Worm (Caenorhabditis elegans) whole organism, young adult: ENCODE data around the gene fut-4.

Experiments
- B0035.1 ChIP-seq: sonication (generic microtip); optimal IDR thresholded peaks from 2 replicates; lab custom pipeline; 2016; ENCODE audit warnings: missing genetic modification characterization, mild to moderate bottlenecking, missing compliant biosample characterization, missing genotype, missing genetic modification reagents
- B0261.1 ChIP-seq: sonication (generic microtip); optimal IDR thresholded peaks from 2 replicates; lab custom pipeline; 2016; ENCODE audit warnings: mild to moderate bottlenecking, missing genetic modification characterization, moderate library complexity, missing compliant biosample characterization
- C06A6.2 ChIP-seq: fragments of 200-800 bp; sonication (Bioruptor generic); conservative IDR thresholded peaks from 2 replicates; pipeline ENCODE4 v1.3.6; 2022; ENCODE audit warnings: missing genetic modification characterization, missing compliant biosample characterization
- D2030.7 ChIP-seq: fragments of 200-800 bp; sonication (Bioruptor generic); IDR thresholded peaks from 2 replicates; pipeline ENCODE4 v1.3.6; 2022; ENCODE audit warnings: missing genetic modification reagents, missing genetic modification characterization, missing compliant biosample characterization
- F23B12.7 ChIP-seq: sonication (generic microtip); optimal IDR thresholded peaks from 2 replicates; lab custom pipeline; 2017; ENCODE audit warnings: missing genetic modification characterization, mild to moderate bottlenecking, missing compliant biosample characterization, antibody characterized with exemption, moderate library complexity; ENCODE audit not compliant: insufficient read depth
- K12H6.12 ChIP-seq: fragments of 200-800 bp; sonication (Bioruptor generic); optimal IDR thresholded peaks from 2 replicates; lab custom pipeline; 2018; ENCODE audit warnings: mild to moderate bottlenecking, missing genetic modification characterization, missing compliant biosample characterization
- Y56A3A.18 ChIP-seq: fragments of 200-800 bp; sonication (Bioruptor generic); IDR thresholded peaks from 2 replicates; pipeline ENCODE4 v1.3.6; 2022; ENCODE audit warnings: missing genetic modification reagents, missing genetic modification characterization, missing compliant biosample characterization
- aptf-2 ChIP-seq: fragments of 200-800 bp; sonication (Bioruptor generic); conservative IDR thresholded peaks from 2 replicates; pipeline ENCODE4 v1.3.6; 2022; ENCODE audit warnings: missing genetic modification reagents, missing genetic modification characterization, missing compliant biosample characterization
- attf-3 ChIP-seq: fragments of 200-800 bp; sonication (Bioruptor generic); conservative IDR thresholded peaks from 2 replicates; pipeline ENCODE4 v1.3.6; 2022; ENCODE audit warnings: missing genetic modification reagents, missing genetic modification characterization, missing compliant biosample characterization
- attf-6 ChIP-seq: fragments of 200-800 bp; sonication (Bioruptor generic); IDR thresholded peaks from 2 replicates; pipeline ENCODE4 v1.3.6; 2022; ENCODE audit warnings: missing genetic modification reagents, missing genetic modification characterization, missing compliant biosample characterization
- ccch-3 ChIP-seq: fragments of 200-800 bp; sonication (Bioruptor generic); optimal IDR thresholded peaks from 2 replicates; lab custom pipeline; 2018; ENCODE audit warnings: mild to moderate bottlenecking, missing genetic modification characterization, missing compliant biosample characterization
- cebp-1 ChIP-seq, 2 experiments: fragments of 200-800 bp in 1 of 2; sonication (Bioruptor generic) in 1 of 2; sonication (generic microtip) in 1 of 2; IDR thresholded peaks in 1 of 2; optimal IDR thresholded peaks in 1 of 2; 2 replicates each; pipeline versions ENCODE4 v1.3.6 to Lab custom; 2017 to 2022; ENCODE audit warnings: missing compliant biosample characterization in 2 of 2, missing genetic modification characterization in 2 of 2, mild to moderate bottlenecking in 1 of 2, missing genetic modification reagents in 1 of 2, moderate library complexity in 1 of 2
- cebp-2 ChIP-seq: fragments of 200-800 bp; sonication (Bioruptor generic); IDR thresholded peaks from 2 replicates; pipeline ENCODE4 v1.3.6; 2022; ENCODE audit warnings: missing genetic modification characterization, missing compliant biosample characterization
- ceh-58 ChIP-seq: fragments of 200-800 bp; sonication (Bioruptor generic); IDR thresholded peaks from 2 replicates; pipeline ENCODE4 v1.3.6; 2022; ENCODE audit warnings: missing genetic modification characterization, missing compliant biosample characterization
- chd-7 ChIP-seq: sonication (generic microtip); optimal IDR thresholded peaks from 2 replicates; lab custom pipeline; 2016; ENCODE audit warnings: mild to moderate bottlenecking, missing genetic modification characterization, moderate library complexity, missing compliant biosample characterization
- die-1 ChIP-seq: sonication (generic microtip); optimal IDR thresholded peaks from 2 replicates; lab custom pipeline; 2016; ENCODE audit warnings: missing genotype, mild to moderate bottlenecking, missing genetic modification characterization, missing compliant biosample characterization
- dpff-1 ChIP-seq: sonication (generic microtip); optimal IDR thresholded peaks from 2 replicates; lab custom pipeline; 2017; ENCODE audit warnings: mild to moderate bottlenecking, missing genetic modification characterization, missing compliant biosample characterization
- egl-44 ChIP-seq: fragments of 200-800 bp; sonication (Bioruptor generic); IDR thresholded peaks from 2 replicates; pipeline ENCODE4 v1.3.6; 2022; ENCODE audit warnings: missing genetic modification reagents, missing genetic modification characterization, missing compliant biosample characterization
- egrh-3 ChIP-seq: fragments of 200-800 bp; sonication (Bioruptor generic); IDR thresholded peaks from 2 replicates; pipeline ENCODE4 v1.3.6; 2022; ENCODE audit warnings: missing genetic modification reagents, missing genetic modification characterization, missing compliant biosample characterization
- ekl-4 ChIP-seq: fragments of 200-800 bp; sonication (Bioruptor generic); IDR thresholded peaks from 2 replicates; pipeline ENCODE4 v1.3.6; 2022; ENCODE audit warnings: missing genetic modification reagents, missing genetic modification characterization, missing compliant biosample characterization
- hmg-20 ChIP-seq: fragments of 200-800 bp; sonication (Bioruptor generic); IDR thresholded peaks from 2 replicates; pipeline ENCODE4 v1.3.6; 2022; ENCODE audit warnings: missing genetic modification reagents, missing genetic modification characterization, missing compliant biosample characterization
- let-526 ChIP-seq: fragments of 200-800 bp; sonication (Bioruptor generic); IDR thresholded peaks from 2 replicates; pipeline ENCODE4 v1.3.6; 2022; ENCODE audit warnings: missing genetic modification reagents, missing genetic modification characterization, missing compliant biosample characterization
- let-607 ChIP-seq, 2 experiments: fragments of 200-800 bp in 1 of 2; sonication (Bioruptor generic) in 1 of 2; sonication (generic microtip) in 1 of 2; optimal IDR thresholded peaks; 2 replicates each; lab custom pipeline; 2016 to 2018; ENCODE audit warnings: mild to moderate bottlenecking in 2 of 2, missing compliant biosample characterization in 2 of 2, missing genetic modification characterization in 2 of 2, moderate library complexity in 2 of 2, missing genotype in 1 of 2
- lin-35 ChIP-seq, 3 experiments: fragments of 150-350 bp in 2 of 3; sonication (generic microtip) in 1 of 3; optimal IDR thresholded peaks; 2 replicates each; lab custom pipeline; 2014 to 2018; ENCODE audit warnings: missing biosample characterization in 3 of 3, missing genetic modification characterization in 3 of 3, missing genetic modification reagents in 3 of 3
- lin-40 ChIP-seq: sonication (generic microtip); optimal IDR thresholded peaks from 2 replicates; lab custom pipeline; 2016; ENCODE audit warnings: missing genetic modification characterization, mild to moderate bottlenecking, missing compliant biosample characterization, missing genotype, missing genetic modification reagents
- nfya-1 ChIP-seq: sonication (generic microtip); optimal IDR thresholded peaks from 2 replicates; lab custom pipeline; 2017; ENCODE audit warnings: antibody characterized with exemption, missing compliant biosample characterization, missing genetic modification characterization, borderline replicate concordance; ENCODE audit not compliant: insufficient read depth
- nfyb-1 ChIP-seq: fragments of 200-800 bp; sonication (Bioruptor generic); IDR thresholded peaks from 2 replicates; pipeline ENCODE4 v1.3.6; 2022; ENCODE audit warnings: missing genetic modification reagents, missing genetic modification characterization, missing compliant biosample characterization
- pha-4 ChIP-seq: fragments of 150-350 bp; sonication (generic microtip); optimal IDR thresholded peaks from 2 replicates; lab custom pipeline; 2014; ENCODE audit warnings: missing biosample characterization, missing genetic modification reagents, missing genetic modification characterization
- rcor-1 ChIP-seq: fragments of 200-800 bp; sonication (Bioruptor generic); IDR thresholded peaks from 2 replicates; pipeline ENCODE4 v1.3.6; 2022; ENCODE audit warnings: missing genetic modification reagents, missing genetic modification characterization, missing compliant biosample characterization
- rec-8 ChIP-seq, 2 experiments: sonication (generic microtip); optimal IDR thresholded peaks; 2 replicates each; lab custom pipeline; 2016; ENCODE audit warnings: mild to moderate bottlenecking in 2 of 2, missing genetic modification characterization in 2 of 2, missing genetic modification reagents in 2 of 2, missing genotype in 2 of 2, missing biosample characterization in 1 of 2, missing compliant biosample characterization in 1 of 2, moderate library complexity in 1 of 2
- snpc-1.3 ChIP-seq: sonication (generic microtip); optimal IDR thresholded peaks from 2 replicates; lab custom pipeline; 2017; ENCODE audit warnings: missing genetic modification characterization, mild to moderate bottlenecking, missing compliant biosample characterization, antibody characterized with exemption, moderate library complexity, missing genotype, missing genetic modification reagents; ENCODE audit not compliant: insufficient read depth
- snpc-4 ChIP-seq, 5 experiments: fragments of 150-350 bp in 1 of 5; sonication (generic microtip) in 4 of 5; optimal IDR thresholded peaks; 2 replicates each; lab custom pipeline; 2014 to 2018; ENCODE audit warnings: missing genetic modification characterization in 5 of 5, missing biosample characterization in 3 of 5, antibody characterized with exemption in 2 of 5, mild to moderate bottlenecking in 2 of 5, missing compliant biosample characterization in 2 of 5, missing genotype in 2 of 5, moderate library complexity in 2 of 5, missing genetic modification reagents in 1 of 5
- sptf-2 ChIP-seq: fragments of 200-800 bp; sonication (Bioruptor generic); optimal IDR thresholded peaks from 2 replicates; lab custom pipeline; 2018; ENCODE audit warnings: mild to moderate bottlenecking, missing genetic modification characterization, missing compliant biosample characterization
- unc-130 ChIP-seq: sonication (generic microtip); optimal IDR thresholded peaks from 2 replicates; lab custom pipeline; 2016; ENCODE audit warnings: missing genetic modification reagents, missing genetic modification characterization, missing compliant biosample characterization
- zfh-2 ChIP-seq: fragments of 200-800 bp; sonication (Bioruptor generic); conservative IDR thresholded peaks from 2 replicates; pipeline ENCODE4 v1.3.6; 2022; ENCODE audit warnings: missing genetic modification reagents, missing genetic modification characterization, missing compliant biosample characterization
- ztf-22 ChIP-seq: fragments of 200-800 bp; sonication (Bioruptor generic); optimal IDR thresholded peaks from 2 replicates; lab custom pipeline; 2018; ENCODE audit warnings: mild to moderate bottlenecking, missing genetic modification characterization, moderate library complexity, missing compliant biosample characterization
- ztf-3 ChIP-seq: fragments of 200-800 bp; sonication (Bioruptor generic); optimal IDR thresholded peaks from 2 replicates; lab custom pipeline; 2018; ENCODE audit warnings: mild to moderate bottlenecking, missing genetic modification characterization, missing compliant biosample characterization
- ztf-6 ChIP-seq: fragments of 200-800 bp; sonication (Bioruptor generic); IDR thresholded peaks from 2 replicates; pipeline ENCODE4 v1.3.6; 2022; ENCODE audit warnings: missing genetic modification reagents, missing genetic modification characterization, missing compliant biosample characterization

Gene fut-4

ce11 chrII:2783380-2783779 is 39.0 kb downstream of the fut-4 start:
- TF ChIP-seq zfh-2 (GFP tag; lab: Robert Waterston, UW) (peak; percentile 73), ccch-3 (GFP tag; lab: Kevin White, UChicago) (no peak), egrh-3 (peak; percentile 63; the same call in 1 of the 2 replicates)

ce11 chrII:2781355-2781754 is 41.0 kb downstream of the fut-4 start, which contains the start of gene F08D12.2:
Gene F08D12.2 (plus strand): TSS chrII:2781655.
- no peak for TF ChIP-seq B0035.1 (tag; lab: Kevin White, UChicago)
- TF ChIP-seq sptf-2: no peak
- no peak for TF ChIP-seq D2030.7 (GFP tag; lab: Robert Waterston, UW)
- no peak for TF ChIP-seq ztf-3 (GFP tag; lab: Kevin White, UChicago)
- no peak for TF ChIP-seq let-526
- TF ChIP-seq let-607 (tag; optimal IDR thresholded peaks at IDR 0.05; lab: Kevin White, UChicago): no peak
- TF ChIP-seq aptf-2: no peak
- no peak for TF ChIP-seq ztf-22
- no peak for TF ChIP-seq ceh-58 (GFP tag; lab: Robert Waterston, UW)

- no peak for TF ChIP-seq hmg-20 (GFP tag; lab: Robert Waterston, UW)
- TF ChIP-seq zfh-2 (GFP tag; lab: Robert Waterston, UW): peak; percentile 50
Observed at ce11 chrII:2780804-2781203, 41.5 kb downstream of the fut-4 start.

- no peak for TF ChIP-seq nfyb-1
- no peak for TF ChIP-seq die-1 (tag; lab: Kevin White, UChicago)
- no peak for TF ChIP-seq ekl-4
- TF ChIP-seq Y56A3A.18 (GFP tag; lab: Robert Waterston, UW): no peak
- TF ChIP-seq nfya-1 (tag; lab: Kevin White, UChicago): no peak
- no peak for TF ChIP-seq rcor-1 (GFP tag; lab: Robert Waterston, UW)
- no peak for TF ChIP-seq F23B12.7
- TF ChIP-seq snpc-4 (GFP tag; optimal IDR thresholded peaks at IDR 0.05; lab: Kevin White, UChicago): no peak
- TF ChIP-seq snpc-4 (tag; optimal IDR thresholded peaks at IDR 0.05; lab: Kevin White, UChicago): no peak
Observed at ce11 chrII:2779253-2779652, 43.1 kb downstream of the fut-4 start, which contains the start of gene F08D12.3. Gene F08D12.3 (plus strand): TSS chrII:2779553.

- no peak for TF ChIP-seq pha-4 (tag; lab: Kevin White, UChicago)
- no peak for TF ChIP-seq egl-44 (GFP tag; lab: Robert Waterston, UW)
- no peak for TF ChIP-seq snpc-1.3
- TF ChIP-seq attf-3 (GFP tag; lab: Robert Waterston, UW): no peak
- no peak for TF ChIP-seq die-1 (tag; lab: Kevin White, UChicago)
- TF ChIP-seq ztf-6 (GFP tag; lab: Robert Waterston, UW): no peak
- no peak for TF ChIP-seq attf-6 (GFP tag; lab: Robert Waterston, UW)
Observed at ce11 chrII:2777846-2778245, 44.5 kb downstream of the fut-4 start, which contains the start of gene F08D12.4. Gene F08D12.4 (plus strand): TSS chrII:2778146.

ce11 chrII:2774904-2775303 is 47.4 kb downstream of the fut-4 start, which contains the start of gene fbxb-111:
Gene fbxb-111 (minus strand): TSS chrII:2775004.
- no peak for TF ChIP-seq dpff-1 (tag; lab: Kevin White, UChicago)
- TF ChIP-seq lin-35 (GFP tag; optimal IDR thresholded peaks at IDR 0.05; lab: Kevin White, UChicago): no peak
- no peak for TF ChIP-seq unc-130 (GFP tag; lab: Kevin White, UChicago)
- no peak for TF ChIP-seq B0261.1 (tag; lab: Kevin White, UChicago)
- TF ChIP-seq C06A6.2 (GFP tag; lab: Robert Waterston, UW): no peak
- no peak for TF ChIP-seq nfya-1 (tag; lab: Kevin White, UChicago)
- no peak for TF ChIP-seq cebp-1 (GFP tag; IDR thresholded peaks at IDR 0.05; lab: Robert Waterston, UW)
- no peak for TF ChIP-seq cebp-1 (tag; optimal IDR thresholded peaks at IDR 0.05; lab: Kevin White, UChicago)
- TF ChIP-seq ccch-3 (GFP tag; lab: Kevin White, UChicago): no peak
- no peak for TF ChIP-seq nfyb-1
- no peak for TF ChIP-seq cebp-2 (GFP tag; lab: Robert Waterston, UW)
- no peak for TF ChIP-seq chd-7 (tag; lab: Kevin White, UChicago)
- TF ChIP-seq K12H6.12 (tag; lab: Kevin White, UChicago): no peak
- no peak for TF ChIP-seq rec-8 (tag; optimal IDR thresholded peaks at IDR 0.05; lab: Kevin White, UChicago)
- TF ChIP-seq lin-40 (tag; lab: Kevin White, UChicago): no peak
- TF ChIP-seq ekl-4: no peak
